Fruit fly (Drosophila melanogaster): ENCODE results near the gene CG2698.

CG2698 gene

dm6 chr3R:8032923-8033478 is 31.6 kb downstream of the CG2698 start, which contains the start of the genes CG11035 and unc-45 (continued):
- TF ChIP-seq CG10366 (GFP tag; IDR thresholded peaks at IDR 0.05), result no peak
- TF ChIP-seq CG13624 (GFP tag; optimal IDR thresholded peaks at IDR 0.05), result peak; percentile 36
- peak; percentile 50; the same call in 1 of the 2 replicates for TF ChIP-seq cas (GFP tag; IDR thresholded peaks at IDR 0.05)
- no peak for TF ChIP-seq CG12236 (GFP tag; optimal IDR thresholded peaks at IDR 0.05)
- TF ChIP-seq CG12659 (GFP tag; optimal IDR thresholded peaks at IDR 0.05), result peak; percentile 63
- peak; percentile 24 for TF ChIP-seq nom (GFP tag; optimal IDR thresholded peaks at IDR 0.05)
- no peak for TF ChIP-seq D (optimal IDR thresholded peaks at IDR 0.05)
- TF ChIP-seq D (GFP tag; optimal IDR thresholded peaks at IDR 0.05), result no peak
- peak; percentile 15 for TF ChIP-seq CG1233 (GFP tag; optimal IDR thresholded peaks at IDR 0.05)
- 0 out of 3 replicates have a peak, but pooled peaks have one; percentile 42 for TF ChIP-seq CG7963 (GFP tag; IDR thresholded peaks at IDR 0.05; ENCODE audit: partially characterized antibody)
- no peak for TF ChIP-seq Taf1 (GFP tag; IDR thresholded peaks at IDR 0.05)
- no peak for TF ChIP-seq BtbVII (GFP tag; optimal IDR thresholded peaks at IDR 0.05)
- TF ChIP-seq PHDP (tag; optimal IDR thresholded peaks at IDR 0.05), result peak; percentile 44
- no peak for TF ChIP-seq esg (GFP tag; conservative IDR thresholded peaks at IDR 0.05)
- no peak for TF ChIP-seq ems (GFP tag; optimal IDR thresholded peaks at IDR 0.05)
- no peak for TF ChIP-seq zf30C (GFP tag; optimal IDR thresholded peaks at IDR 0.05)
- TF ChIP-seq CG13296 (GFP tag; optimal IDR thresholded peaks at IDR 0.05), result peak; percentile 37
- peak; percentile 7 for TF ChIP-seq CG7556 (GFP tag; optimal IDR thresholded peaks at IDR 0.05)
- peak; percentile 36 for TF ChIP-seq CG15696 (tag; optimal IDR thresholded peaks at IDR 0.05)
- no peak for TF ChIP-seq CG10959 (GFP tag; IDR thresholded peaks at IDR 0.05)
- peak; percentile 51 for TF ChIP-seq CG10147 (GFP tag; optimal IDR thresholded peaks at IDR 0.05)
- TF ChIP-seq ERR (GFP tag; optimal IDR thresholded peaks at IDR 0.05), result no peak
- peak; percentile 32 for TF ChIP-seq CG15601 (tag; optimal IDR thresholded peaks at IDR 0.05)
- TF ChIP-seq phol (tag; optimal IDR thresholded peaks at IDR 0.05), result peak; percentile 71
- peak; percentile 29 for TF ChIP-seq stwl (tag; optimal IDR thresholded peaks at IDR 0.05)
- TF ChIP-seq CG9817 (tag; optimal IDR thresholded peaks at IDR 0.05), result peak; percentile 17
- TF ChIP-seq E2f1 (GFP tag; IDR thresholded peaks at IDR 0.05), result no peak
- TF ChIP-seq CG14710 (tag; optimal IDR thresholded peaks at IDR 0.05), result peak; percentile 61
- TF ChIP-seq CG30020 (tag; optimal IDR thresholded peaks at IDR 0.05), result peak; percentile 33
- peak; percentile 45; the same call in 1 of the 2 replicates for TF ChIP-seq nerfin-2 (GFP tag; IDR thresholded peaks at IDR 0.05; ENCODE audit: partially characterized antibody)
- no peak for TF ChIP-seq zfh1 (GFP tag; IDR thresholded peaks at IDR 0.05)
- TF ChIP-seq croc (GFP tag; conservative IDR thresholded peaks at IDR 0.05), result no peak
- TF ChIP-seq CG17612 (GFP tag; IDR thresholded peaks at IDR 0.05), result no peak
- TF ChIP-seq br (optimal IDR thresholded peaks at IDR 0.05), result no peak
- no peak for TF ChIP-seq Sox102F (GFP tag; optimal IDR thresholded peaks at IDR 0.05)
- peak; percentile 60 for TF ChIP-seq CG13424 (tag; optimal IDR thresholded peaks at IDR 0.05)
- no peak for TF ChIP-seq Nf-YA (GFP tag; IDR thresholded peaks at IDR 0.05)
- TF ChIP-seq run (tag; optimal IDR thresholded peaks at IDR 0.05), result no peak
- no peak for TF ChIP-seq CG2678 (tag; optimal IDR thresholded peaks at IDR 0.05)
- TF ChIP-seq vnd (GFP tag; IDR thresholded peaks at IDR 0.05; ENCODE audit: partially characterized antibody), result peak; percentile 61; the same call in 2 of the 3 replicates
- TF ChIP-seq CG43689 (GFP tag; IDR thresholded peaks at IDR 0.05), result no peak
- TF ChIP-seq HmgZ (tag; optimal IDR thresholded peaks at IDR 0.05), result peak; percentile 30
- peak; percentile 71 for TF ChIP-seq nmo (GFP tag; optimal IDR thresholded peaks at IDR 0.05)
- TF ChIP-seq CG18599 (GFP tag; optimal IDR thresholded peaks at IDR 0.05), result no peak
- peak; percentile 33 for TF ChIP-seq Chrac-16 (GFP tag; optimal IDR thresholded peaks at IDR 0.05)
- TF ChIP-seq Fer3 (tag; optimal IDR thresholded peaks at IDR 0.05), result no peak
- TF ChIP-seq peb (GFP tag; IDR thresholded peaks at IDR 0.05), result no peak
- no peak for TF ChIP-seq bab2 (GFP tag; optimal IDR thresholded peaks at IDR 0.05)
- TF ChIP-seq E2f2 (GFP tag; IDR thresholded peaks at IDR 0.05), result peak; percentile 46; the same call in 1 of the 2 replicates
- no peak for TF ChIP-seq CG3847 (GFP tag; IDR thresholded peaks at IDR 0.05)

Data from whole organism, embryonic.